Fruit fly (Drosophila melanogaster) whole organism, embryonic: ENCODE results near the gene Mst77F.
A peak's percentile ranks its signal among the peaks of the same experiment; 100 is the strongest.

Source experiments
- CG11247 ChIP-seq: fragments of 200-800 bp; sonication (Bioruptor generic); IDR thresholded peaks from 2 replicates; pipeline ENCODE4 v1.3.6; 2022; ENCODE audit warnings: missing biosample characterization, missing genetic modification characterization
- CG12219 ChIP-seq: fragments of 200-800 bp; sonication (Bioruptor generic); optimal IDR thresholded peaks from 3 replicates; lab custom pipeline; 2018; ENCODE audit warnings: missing biosample characterization, mild to moderate bottlenecking, missing genetic modification characterization
- CG15479 ChIP-seq: fragments of 200-800 bp; sonication (Bioruptor generic); optimal IDR thresholded peaks from 3 replicates; lab custom pipeline; 2019; ENCODE audit warnings: missing biosample characterization, mild to moderate bottlenecking, missing genetic modification characterization, moderate library complexity
- CG16815 ChIP-seq: fragments of 200-800 bp; sonication (Bioruptor generic); optimal IDR thresholded peaks from 3 replicates; lab custom pipeline; 2017; ENCODE audit warnings: missing biosample characterization, mild to moderate bottlenecking, missing genetic modification characterization
- CG16863 ChIP-seq: fragments of 200-800 bp; sonication (Bioruptor generic); optimal IDR thresholded peaks from 3 replicates; lab custom pipeline; 2016; ENCODE audit warnings: missing biosample characterization, missing genetic modification characterization
- CG17328 ChIP-seq: fragments of 200-800 bp; sonication (Bioruptor generic); IDR thresholded peaks from 2 replicates; pipeline ENCODE4 v1.3.6; 2022; ENCODE audit warnings: missing biosample characterization, missing genetic modification characterization
- CG18011 ChIP-seq: fragments of 200-800 bp; sonication (Bioruptor generic); optimal IDR thresholded peaks from 2 replicates; lab custom pipeline; 2017; ENCODE audit warnings: missing biosample characterization, missing genetic modification characterization, mild to moderate bottlenecking, moderate library complexity, missing genotype
- CG18619 ChIP-seq: fragments of 200-800 bp; sonication (Bioruptor generic); optimal IDR thresholded peaks from 3 replicates; lab custom pipeline; 2017; ENCODE audit warnings: missing biosample characterization, mild to moderate bottlenecking, missing genetic modification characterization
- CG31388 ChIP-seq: fragments of 200-800 bp; sonication (Bioruptor generic); optimal IDR thresholded peaks from 2 replicates; lab custom pipeline; 2016; ENCODE audit warnings: missing biosample characterization, missing genetic modification characterization
- CG33557 ChIP-seq: fragments of 200-800 bp; sonication (Bioruptor generic); optimal IDR thresholded peaks from 2 replicates; lab custom pipeline; 2019; ENCODE audit warnings: missing biosample characterization, mild to moderate bottlenecking, missing genetic modification characterization, moderate library complexity
- CG4424 ChIP-seq: fragments of 200-800 bp; sonication (Bioruptor generic); optimal IDR thresholded peaks from 3 replicates; lab custom pipeline; 2016; ENCODE audit warnings: missing biosample characterization, missing genetic modification characterization
- CG4820 ChIP-seq: fragments of 200-800 bp; sonication (Bioruptor generic); optimal IDR thresholded peaks from 3 replicates; lab custom pipeline; 2016; ENCODE audit warnings: missing biosample characterization, missing genetic modification characterization
- CG4854 ChIP-seq: fragments of 200-800 bp; sonication (Bioruptor generic); optimal IDR thresholded peaks from 2 replicates; lab custom pipeline; 2016; ENCODE audit warnings: missing biosample characterization, missing genetic modification characterization, inconsistent platforms
- CG6175 ChIP-seq: fragments of 200-800 bp; sonication (Bioruptor generic); IDR thresholded peaks from 3 replicates; pipeline ENCODE4 v1.3.6; 2022; ENCODE audit warnings: missing biosample characterization, missing genetic modification characterization
- CG6854 ChIP-seq: fragments of 200-800 bp; sonication (Bioruptor generic); optimal IDR thresholded peaks from 3 replicates; lab custom pipeline; 2017; ENCODE audit warnings: missing biosample characterization, mild to moderate bottlenecking, missing genetic modification characterization
- CG9437 ChIP-seq: fragments of 200-800 bp; sonication (Bioruptor generic); optimal IDR thresholded peaks from 2 replicates; lab custom pipeline; 2018; ENCODE audit warnings: missing biosample characterization, mild to moderate bottlenecking, missing genetic modification characterization
- CG9727 ChIP-seq: fragments of 200-800 bp; sonication (Bioruptor generic); optimal IDR thresholded peaks from 3 replicates; lab custom pipeline; 2017; ENCODE audit warnings: missing biosample characterization, mild to moderate bottlenecking, missing genetic modification characterization
- CG9876 ChIP-seq: fragments of 200-800 bp; sonication (Bioruptor generic); optimal IDR thresholded peaks from 2 replicates; lab custom pipeline; 2016; ENCODE audit warnings: missing biosample characterization, missing genetic modification characterization
- Eip74EF ChIP-seq, 2 experiments: fragments of 200-800 bp in 1 of 2; fragments of >200 bp in 1 of 2; sonication (Bioruptor generic) in 1 of 2; optimal IDR thresholded peaks; 2 replicates each; lab custom pipeline; 2017 to 2019; ENCODE audit warnings: missing biosample characterization in 2 of 2, missing genetic modification characterization in 2 of 2, mild to moderate bottlenecking in 1 of 2, moderate library complexity in 1 of 2
- Ets97D ChIP-seq: fragments of 200-800 bp; sonication (Bioruptor generic); optimal IDR thresholded peaks from 3 replicates; lab custom pipeline; 2016; ENCODE audit warnings: missing biosample characterization, missing genetic modification characterization
- Gug ChIP-seq: fragments of 200-800 bp; sonication (Bioruptor generic); IDR thresholded peaks from 4 replicates; pipeline ENCODE4 v1.3.6; 2022; ENCODE audit warnings: missing biosample characterization, missing genetic modification characterization
- Mrtf ChIP-seq: fragments of 200-800 bp; sonication (Bioruptor generic); IDR thresholded peaks from 3 replicates; pipeline ENCODE4 v1.3.6; 2022; ENCODE audit warnings: missing biosample characterization, missing genetic modification characterization
- Rfx ChIP-seq: fragments of 200-800 bp; sonication (Bioruptor generic); IDR thresholded peaks from 2 replicates; pipeline ENCODE4 v1.3.6; 2022; ENCODE audit warnings: missing biosample characterization, missing genetic modification characterization
- Scr ChIP-seq: fragments of 200-800 bp; sonication (Bioruptor generic); IDR thresholded peaks from 2 replicates; pipeline ENCODE4 v1.3.6; 2022; ENCODE audit warnings: missing biosample characterization, missing genetic modification characterization; ENCODE audit not compliant: partially characterized antibody
- Sox102F ChIP-seq: fragments of 200-800 bp; sonication (Bioruptor generic); optimal IDR thresholded peaks from 2 replicates; lab custom pipeline; 2018; ENCODE audit warnings: missing biosample characterization, mild to moderate bottlenecking, missing genetic modification characterization, moderate library complexity
- abd-A ChIP-seq: fragments of 200-800 bp; sonication (Bioruptor generic); optimal IDR thresholded peaks from 3 replicates; lab custom pipeline; 2019; ENCODE audit warnings: missing biosample characterization, mild to moderate bottlenecking, missing genetic modification characterization, moderate library complexity
- bbx ChIP-seq: fragments of 200-800 bp; sonication (Bioruptor generic); IDR thresholded peaks from 2 replicates; pipeline ENCODE4 v1.3.6; 2022; ENCODE audit warnings: missing biosample characterization, missing genetic modification characterization; ENCODE audit not compliant: partially characterized antibody
- bowl ChIP-seq: fragments of 200-800 bp; sonication (Bioruptor generic); IDR thresholded peaks from 2 replicates; pipeline ENCODE4 v1.3.6; 2022; ENCODE audit warnings: missing biosample characterization, missing genetic modification characterization
- btn ChIP-seq: fragments of 200-800 bp; sonication (Bioruptor generic); optimal IDR thresholded peaks from 2 replicates; lab custom pipeline; 2016; ENCODE audit warnings: missing biosample characterization, missing genetic modification characterization
- ci ChIP-seq: fragments of 200-800 bp; sonication (Bioruptor generic); IDR thresholded peaks from 3 replicates; pipeline ENCODE4 v1.3.6; 2022; ENCODE audit warnings: missing biosample characterization, missing genetic modification characterization
- corto ChIP-seq: fragments of 200-800 bp; sonication (Bioruptor generic); optimal IDR thresholded peaks from 2 replicates; lab custom pipeline; 2016; ENCODE audit warnings: missing biosample characterization, mild to moderate bottlenecking, missing genetic modification characterization, moderate library complexity
- crol ChIP-seq: fragments of 200-800 bp; sonication (Bioruptor generic); IDR thresholded peaks from 2 replicates; pipeline ENCODE4 v1.3.6; 2022; ENCODE audit warnings: missing biosample characterization, missing genetic modification characterization
- dmrt99B ChIP-seq: fragments of 200-800 bp; sonication (Bioruptor generic); optimal IDR thresholded peaks from 2 replicates; lab custom pipeline; 2018; ENCODE audit warnings: missing biosample characterization, mild to moderate bottlenecking, missing genetic modification characterization, moderate library complexity
- exex ChIP-seq: fragments of 200-800 bp; sonication (Bioruptor generic); optimal IDR thresholded peaks from 4 replicates; lab custom pipeline; 2018; ENCODE audit warnings: missing biosample characterization, mild to moderate bottlenecking, missing genetic modification characterization, moderate library complexity
- fd102C ChIP-seq: fragments of 200-800 bp; sonication (Bioruptor generic); optimal IDR thresholded peaks from 2 replicates; lab custom pipeline; 2018; ENCODE audit warnings: missing biosample characterization, mild to moderate bottlenecking, missing genetic modification characterization, moderate library complexity
- gce ChIP-seq: fragments of 200-800 bp; sonication (Bioruptor generic); IDR thresholded peaks from 3 replicates; pipeline ENCODE4 v1.3.6; 2022; ENCODE audit warnings: missing biosample characterization, missing genetic modification characterization
- hbn ChIP-seq: fragments of 200-800 bp; sonication (Bioruptor generic); IDR thresholded peaks from 2 replicates; pipeline ENCODE4 v1.3.6; 2022; ENCODE audit warnings: missing biosample characterization, missing genetic modification characterization; ENCODE audit not compliant: partially characterized antibody
- her ChIP-seq: fragments of 200-800 bp; sonication (Bioruptor generic); optimal IDR thresholded peaks from 2 replicates; lab custom pipeline; 2016; ENCODE audit warnings: missing biosample characterization, missing genetic modification characterization
- knrl ChIP-seq: fragments of 200-800 bp; sonication (Bioruptor generic); IDR thresholded peaks from 3 replicates; pipeline ENCODE4 v1.3.6; 2022; ENCODE audit warnings: missing biosample characterization, missing genetic modification characterization; ENCODE audit not compliant: partially characterized antibody
- nom ChIP-seq: fragments of 200-800 bp; sonication (Bioruptor generic); optimal IDR thresholded peaks from 2 replicates; lab custom pipeline; 2017; ENCODE audit warnings: missing biosample characterization, missing genetic modification characterization, mild to moderate bottlenecking, moderate library complexity, missing genetic modification reagents
- onecut ChIP-seq: fragments of 200-800 bp; sonication (Bioruptor generic); IDR thresholded peaks from 2 replicates; pipeline ENCODE4 v1.3.6; 2022; ENCODE audit warnings: missing biosample characterization, missing genetic modification characterization
- p53 ChIP-seq: fragments of 200-800 bp; sonication (Bioruptor generic); optimal IDR thresholded peaks from 2 replicates; lab custom pipeline; 2016; ENCODE audit warnings: missing biosample characterization, missing genetic modification characterization
- pho ChIP-seq: fragments of 200-800 bp; sonication (Bioruptor generic); optimal IDR thresholded peaks from 2 replicates; lab custom pipeline; 2016; ENCODE audit warnings: missing biosample characterization, missing genetic modification characterization
- phol ChIP-seq: fragments of 200-800 bp; sonication (Bioruptor generic); optimal IDR thresholded peaks from 3 replicates; lab custom pipeline; 2018; ENCODE audit warnings: missing biosample characterization, mild to moderate bottlenecking, missing genetic modification characterization, moderate library complexity
- repo ChIP-seq: fragments of 200-800 bp; sonication (Bioruptor generic); optimal IDR thresholded peaks from 2 replicates; lab custom pipeline; 2016; ENCODE audit warnings: missing biosample characterization, missing genetic modification characterization
- run ChIP-seq: fragments of 200-800 bp; sonication (Bioruptor generic); optimal IDR thresholded peaks from 3 replicates; lab custom pipeline; 2018; ENCODE audit warnings: missing biosample characterization, mild to moderate bottlenecking, missing genetic modification characterization
- slou ChIP-seq: fragments of 200-800 bp; sonication (Bioruptor generic); optimal IDR thresholded peaks from 3 replicates; lab custom pipeline; 2016; ENCODE audit warnings: missing biosample characterization, missing genetic modification characterization
- tgo ChIP-seq: fragments of 200-800 bp; sonication (Bioruptor generic); IDR thresholded peaks from 3 replicates; pipeline ENCODE4 v1.3.6; 2022; ENCODE audit warnings: missing biosample characterization, missing genetic modification characterization
- vnd ChIP-seq: fragments of 200-800 bp; sonication (Bioruptor generic); IDR thresholded peaks from 3 replicates; pipeline ENCODE4 v1.3.6; 2022; ENCODE audit warnings: missing biosample characterization, missing genetic modification characterization; ENCODE audit not compliant: partially characterized antibody

The Mst77F gene

DNA sequence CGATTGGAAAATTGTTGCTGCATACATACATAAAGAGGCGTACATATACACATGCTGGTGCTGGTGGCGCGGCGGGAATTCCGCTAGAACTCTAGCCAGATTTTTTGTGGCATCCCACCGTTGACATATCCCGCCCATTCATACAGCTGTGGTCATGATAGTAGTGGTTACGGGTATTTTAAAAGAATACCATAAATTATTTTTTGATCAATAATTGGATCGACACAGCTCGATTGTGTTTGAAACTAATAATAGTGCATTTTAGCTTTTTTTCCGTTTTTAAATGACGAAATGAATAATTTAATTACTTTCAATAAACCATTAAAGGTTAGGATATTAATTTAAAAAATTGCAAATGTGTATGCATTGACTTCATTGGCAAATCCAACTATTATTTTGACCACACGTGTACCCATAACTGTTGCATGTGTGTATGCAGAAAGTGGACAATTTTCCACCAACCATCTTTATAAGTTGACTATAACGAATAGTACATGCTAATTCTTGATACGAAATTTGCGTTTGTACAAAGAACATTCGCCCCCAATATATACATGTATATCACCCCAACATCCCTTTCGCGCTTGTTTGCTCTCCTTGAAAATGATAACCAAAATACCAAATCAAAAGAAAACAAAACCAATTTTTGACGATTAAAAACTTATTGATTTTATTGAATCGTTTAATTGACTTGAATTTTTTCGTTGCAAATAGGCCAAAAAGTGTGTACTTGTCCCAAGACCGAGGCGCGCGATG, 45.8 kb downstream of the Mst77F start (continued):
- TF ChIP-seq abd-A (no peak), CG33557 (no peak), CG6175 (GFP tag; lab: Robert Waterston, UW) (no peak; the same call in 2 of the 3 replicates), bbx (GFP tag; lab: Robert Waterston, UW) (no peak), CG9727 (GFP tag; lab: Kevin White, UChicago) (peak; percentile 84), Mrtf (peak; percentile 57; the same call in 1 of the 3 replicates), Scr (GFP tag; lab: Robert Waterston, UW) (no peak), CG12219 (GFP tag; lab: Kevin White, UChicago) (peak; percentile 86), CG11247 (GFP tag; lab: Robert Waterston, UW) (peak; percentile 78), btn (peak; percentile 65), CG17328 (GFP tag; lab: Robert Waterston, UW) (peak; percentile 85), Gug (GFP tag; lab: Robert Waterston, UW) (peak; percentile 71; the same call in 3 of the 4 replicates), corto (no peak), vnd (no peak), CG4820 (GFP tag; lab: Kevin White, UChicago) (peak; percentile 71), ci (GFP tag; lab: Robert Waterston, UW) (peak; percentile 92), CG4424 (GFP tag; lab: Kevin White, UChicago) (peak; percentile 79), crol (GFP tag; lab: Robert Waterston, UW) (no peak), Eip74EF (GFP tag; optimal IDR thresholded peaks at IDR 0.05; lab: Kevin White, UChicago) (peak in 1 of 2 experiments; percentile 75), CG16863 (GFP tag; lab: Kevin White, UChicago) (peak; percentile 58), dmrt99B (tag; lab: Kevin White, UChicago) (peak; percentile 84), repo (GFP tag; lab: Kevin White, UChicago) (peak; percentile 68), CG9437 (GFP tag; lab: Kevin White, UChicago) (peak; percentile 39), CG6854 (peak; percentile 70), bowl (GFP tag; lab: Robert Waterston, UW) (peak; percentile 74), knrl (GFP tag; lab: Robert Waterston, UW) (no peak), run (tag; lab: Kevin White, UChicago) (peak; percentile 68), tgo (GFP tag; lab: Robert Waterston, UW) (peak; percentile 76), CG18011 (GFP tag; lab: Kevin White, UChicago) (no peak), exex (tag; lab: Kevin White, UChicago) (peak; percentile 3), CG15479 (GFP tag; lab: Kevin White, UChicago) (no peak), Sox102F (GFP tag; lab: Kevin White, UChicago) (peak; percentile 84), hbn (GFP tag; lab: Robert Waterston, UW) (no peak), p53 (GFP tag; lab: Kevin White, UChicago) (no peak), fd102C (no peak), pho (GFP tag; lab: Kevin White, UChicago) (peak; percentile 59), her (peak; percentile 38), CG31388 (GFP tag; lab: Kevin White, UChicago) (peak; percentile 32), CG16815 (GFP tag; lab: Kevin White, UChicago) (peak; percentile 40), nom (GFP tag; lab: Kevin White, UChicago) (peak; percentile 5), slou (GFP tag; lab: Kevin White, UChicago) (no peak), CG4854 (GFP tag; lab: Kevin White, UChicago) (peak; percentile 66), CG9876 (GFP tag; lab: Kevin White, UChicago) (peak; percentile 8), Ets97D (GFP tag; lab: Kevin White, UChicago) (peak; percentile 24), gce (peak; percentile 77), Rfx (peak; percentile 87), phol (tag; lab: Kevin White, UChicago) (no peak), CG18619 (GFP tag; lab: Kevin White, UChicago) (peak; percentile 74), onecut (GFP tag; lab: Robert Waterston, UW) (peak; percentile 81)
